Worm (Caenorhabditis elegans): ENCODE measurements around the gene F55B12.10.

ce11 chrV:13848379-13848778 is 8.8 kb downstream of the F55B12.10 start, which contains the start of gene srx-133:
- no peak for TF ChIP-seq W03F9.2 (tag; optimal IDR thresholded peaks at IDR 0.05)
- TF ChIP-seq dao-5 (tag; optimal IDR thresholded peaks at IDR 0.05), result no peak
